Worm (Caenorhabditis elegans) whole organism, midembryonic: ENCODE results near the gene nhr-43.

ENCODE experiments used
- T22C8.4 ChIP-seq: fragments of 200-800 bp; sonication (Bioruptor generic); IDR thresholded peaks from 2 replicates; pipeline ENCODE4 v1.3.6; 2022; ENCODE audit warnings: missing genetic modification characterization, missing compliant biosample characterization
- cog-1 ChIP-seq: sonication (generic microtip); optimal IDR thresholded peaks from 2 replicates; lab custom pipeline; 2016; ENCODE audit warnings: missing genetic modification characterization, missing compliant biosample characterization
- flt-1 ChIP-seq: fragments of 200-800 bp; sonication (Bioruptor generic); IDR thresholded peaks from 2 replicates; pipeline ENCODE4 v1.3.6; 2022; ENCODE audit warnings: missing genetic modification characterization, missing compliant biosample characterization
- klf-2 ChIP-seq: fragments of 200-800 bp; sonication (Bioruptor generic); conservative IDR thresholded peaks from 2 replicates; pipeline ENCODE4 v1.3.6; 2022; ENCODE audit warnings: missing genetic modification reagents, missing genetic modification characterization, missing compliant biosample characterization
- med-1 ChIP-seq: sonication (generic microtip); optimal IDR thresholded peaks from 2 replicates; lab custom pipeline; 2017; ENCODE audit warnings: missing genetic modification characterization, mild to moderate bottlenecking, missing compliant biosample characterization, antibody characterized with exemption, missing genetic modification reagents; ENCODE audit not compliant: insufficient read depth
- ref-1 ChIP-seq: fragments of 200-800 bp; sonication (Bioruptor generic); conservative IDR thresholded peaks from 2 replicates; pipeline ENCODE4 v1.3.6; 2022; ENCODE audit warnings: missing genetic modification reagents, missing genetic modification characterization, missing compliant biosample characterization
- tab-1 ChIP-seq: fragments of 200-800 bp; sonication (Bioruptor generic); IDR thresholded peaks from 2 replicates; pipeline ENCODE4 v1.3.6; 2022; ENCODE audit warnings: missing genetic modification characterization, missing compliant biosample characterization
- ztf-23 ChIP-seq: fragments of 200-800 bp; sonication (Bioruptor generic); IDR thresholded peaks from 2 replicates; pipeline ENCODE4 v1.3.6; 2022; ENCODE audit warnings: missing genetic modification reagents, missing genetic modification characterization, missing compliant biosample characterization
- ztf-29 ChIP-seq: fragments of 200-800 bp; sonication (Bioruptor generic); IDR thresholded peaks from 2 replicates; pipeline ENCODE4 v1.3.6; 2022; ENCODE audit warnings: missing genetic modification reagents, missing genetic modification characterization, missing compliant biosample characterization

DNA sequence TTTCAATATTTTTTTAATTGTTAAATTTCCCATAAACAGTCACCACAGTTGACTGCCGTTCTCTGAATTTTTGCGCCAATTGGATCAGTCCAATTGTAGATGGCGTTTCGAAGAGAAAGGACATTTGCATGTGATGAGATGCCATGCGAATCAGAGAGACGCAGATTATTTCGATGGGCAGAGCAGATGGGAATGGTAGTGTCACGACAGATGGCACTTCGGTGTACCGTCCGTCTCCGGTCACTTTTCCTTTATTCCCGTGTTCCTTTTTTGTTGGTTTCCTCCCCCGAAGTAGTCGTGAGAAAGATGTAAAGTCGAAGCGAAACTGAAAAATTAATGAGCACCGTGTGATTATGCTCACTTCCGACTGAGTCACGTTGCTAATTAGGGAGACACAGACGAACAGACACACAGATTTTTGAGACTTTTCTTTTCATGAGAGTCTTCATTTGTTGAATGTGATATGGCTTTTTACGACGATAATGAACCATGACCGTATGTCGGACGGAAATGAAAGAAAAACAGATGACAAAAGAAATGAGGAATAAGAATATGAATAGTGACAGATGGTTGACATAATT is 31.6 kb upstream of the nhr-43 start:
- TF ChIP-seq T22C8.4 (GFP tag; lab: Robert Waterston, UW) (no peak), flt-1 (GFP tag; lab: Robert Waterston, UW) (no peak), med-1 (no peak), ref-1 (GFP tag; lab: Robert Waterston, UW) (no peak), cog-1 (tag; lab: Kevin White, UChicago) (no peak), ztf-23 (GFP tag; lab: Robert Waterston, UW) (no peak), tab-1 (GFP tag; lab: Robert Waterston, UW) (no peak), klf-2 (no peak), ztf-29 (no peak)
